Fruit fly (Drosophila melanogaster) whole organism, embryonic: ENCODE measurements around the gene CG34180.
A peak's percentile ranks its signal among the peaks of the same experiment; 100 is the strongest.

ENCODE experiments used
- ATbp ChIP-seq: fragments of 200-800 bp; sonication (Bioruptor generic); optimal IDR thresholded peaks from 2 replicates; lab custom pipeline; 2017; ENCODE audit warnings: missing biosample characterization, mild to moderate bottlenecking, missing genetic modification characterization, missing genetic modification reagents
- Abd-B ChIP-seq: fragments of 200-800 bp; sonication (Bioruptor generic); optimal IDR thresholded peaks from 2 replicates; lab custom pipeline; 2018; ENCODE audit warnings: missing biosample characterization, mild to moderate bottlenecking, missing genetic modification characterization, moderate library complexity
- Antp ChIP-seq: fragments of 200-800 bp; sonication (Bioruptor generic); optimal IDR thresholded peaks from 3 replicates; lab custom pipeline; 2016; ENCODE audit warnings: missing biosample characterization, missing genetic modification characterization
- CG1024 ChIP-seq: fragments of 200-800 bp; sonication (Bioruptor generic); IDR thresholded peaks from 2 replicates; pipeline ENCODE4 v1.3.6; 2022; ENCODE audit warnings: missing biosample characterization, missing genetic modification characterization
- CG10543 ChIP-seq: fragments of 200-800 bp; sonication (Bioruptor generic); optimal IDR thresholded peaks from 3 replicates; lab custom pipeline; 2017; ENCODE audit warnings: missing biosample characterization, mild to moderate bottlenecking, missing genetic modification characterization, moderate library complexity
- CG10959 ChIP-seq: fragments of 200-800 bp; sonication (Bioruptor generic); IDR thresholded peaks from 2 replicates; pipeline ENCODE4 v1.3.6; 2022; ENCODE audit warnings: missing biosample characterization, missing genetic modification characterization
- CG11723 ChIP-seq: fragments of 200-800 bp; sonication (Bioruptor generic); optimal IDR thresholded peaks from 2 replicates; lab custom pipeline; 2017; ENCODE audit warnings: missing biosample characterization, mild to moderate bottlenecking, missing genetic modification characterization
- CG12391 ChIP-seq: fragments of 200-800 bp; sonication (Bioruptor generic); optimal IDR thresholded peaks from 3 replicates; lab custom pipeline; 2018; ENCODE audit warnings: missing biosample characterization, mild to moderate bottlenecking, missing genetic modification characterization, moderate library complexity
- CG14014 ChIP-seq: fragments of 200-800 bp; sonication (Bioruptor generic); IDR thresholded peaks from 2 replicates; pipeline ENCODE4 v1.3.6; 2022; ENCODE audit warnings: missing biosample characterization, missing genetic modification characterization
- CG15073 ChIP-seq: fragments of 200-800 bp; sonication (Bioruptor generic); optimal IDR thresholded peaks from 2 replicates; lab custom pipeline; 2016; ENCODE audit warnings: missing biosample characterization, missing genetic modification characterization
- CG15269 ChIP-seq: fragments of 200-800 bp; sonication (Bioruptor generic); optimal IDR thresholded peaks from 2 replicates; lab custom pipeline; 2018; ENCODE audit warnings: missing biosample characterization, mild to moderate bottlenecking, missing genetic modification characterization, moderate library complexity
- CG1529 ChIP-seq: fragments of 200-800 bp; sonication (Bioruptor generic); optimal IDR thresholded peaks from 3 replicates; lab custom pipeline; 2018; ENCODE audit warnings: missing biosample characterization, missing genetic modification characterization
- CG1602 ChIP-seq: fragments of 200-800 bp; sonication (Bioruptor generic); optimal IDR thresholded peaks from 3 replicates; lab custom pipeline; 2016; ENCODE audit warnings: missing biosample characterization, missing genetic modification characterization
- CG16779 ChIP-seq: fragments of 200-800 bp; sonication (Bioruptor generic); IDR thresholded peaks from 2 replicates; pipeline ENCODE4 v1.3.6; 2022; ENCODE audit warnings: missing biosample characterization, missing genetic modification characterization
- CG16815 ChIP-seq: fragments of 200-800 bp; sonication (Bioruptor generic); optimal IDR thresholded peaks from 3 replicates; lab custom pipeline; 2017; ENCODE audit warnings: missing biosample characterization, mild to moderate bottlenecking, missing genetic modification characterization
- CG16863 ChIP-seq: fragments of 200-800 bp; sonication (Bioruptor generic); optimal IDR thresholded peaks from 3 replicates; lab custom pipeline; 2016; ENCODE audit warnings: missing biosample characterization, missing genetic modification characterization
- CG17328 ChIP-seq: fragments of 200-800 bp; sonication (Bioruptor generic); IDR thresholded peaks from 2 replicates; pipeline ENCODE4 v1.3.6; 2022; ENCODE audit warnings: missing biosample characterization, missing genetic modification characterization
- CG17359 ChIP-seq: fragments of 200-800 bp; sonication (Bioruptor generic); optimal IDR thresholded peaks from 3 replicates; lab custom pipeline; 2018; ENCODE audit warnings: missing biosample characterization, mild to moderate bottlenecking, missing genetic modification characterization, moderate library complexity
- CG2129 ChIP-seq: fragments of 200-800 bp; sonication (Bioruptor generic); IDR thresholded peaks from 2 replicates; pipeline ENCODE4 v1.3.6; 2022; ENCODE audit warnings: missing biosample characterization, missing genetic modification characterization; ENCODE audit not compliant: partially characterized antibody
- CG2202 ChIP-seq: fragments of 200-800 bp; sonication (Bioruptor generic); optimal IDR thresholded peaks from 2 replicates; lab custom pipeline; 2018; ENCODE audit warnings: missing biosample characterization, mild to moderate bottlenecking, missing genetic modification characterization
- CG34422 ChIP-seq: fragments of 200-800 bp; sonication (Bioruptor generic); IDR thresholded peaks from 3 replicates; pipeline ENCODE4 v1.3.6; 2022; ENCODE audit warnings: missing biosample characterization, missing genetic modification characterization
- CG6254 ChIP-seq: fragments of 200-800 bp; sonication (Bioruptor generic); optimal IDR thresholded peaks from 3 replicates; lab custom pipeline; 2017; ENCODE audit warnings: mild to moderate bottlenecking, missing biosample characterization, missing genetic modification reagents, missing genetic modification characterization
- CG7839 ChIP-seq: fragments of 200-800 bp; sonication (Bioruptor generic); optimal IDR thresholded peaks from 3 replicates; lab custom pipeline; 2018; ENCODE audit warnings: missing biosample characterization, mild to moderate bottlenecking, missing genetic modification characterization, moderate library complexity
- CG7987 ChIP-seq: fragments of 200-800 bp; sonication (Bioruptor generic); optimal IDR thresholded peaks from 2 replicates; lab custom pipeline; 2018; ENCODE audit warnings: missing biosample characterization, mild to moderate bottlenecking, missing genetic modification characterization, moderate library complexity
- CG8359 ChIP-seq: fragments of 200-800 bp; sonication (Bioruptor generic); optimal IDR thresholded peaks from 2 replicates; lab custom pipeline; 2017; ENCODE audit warnings: missing biosample characterization, mild to moderate bottlenecking, missing genetic modification characterization, borderline replicate concordance
- CG9437 ChIP-seq: fragments of 200-800 bp; sonication (Bioruptor generic); optimal IDR thresholded peaks from 2 replicates; lab custom pipeline; 2018; ENCODE audit warnings: missing biosample characterization, mild to moderate bottlenecking, missing genetic modification characterization
- CG9727 ChIP-seq: fragments of 200-800 bp; sonication (Bioruptor generic); optimal IDR thresholded peaks from 3 replicates; lab custom pipeline; 2017; ENCODE audit warnings: missing biosample characterization, mild to moderate bottlenecking, missing genetic modification characterization
- CoRest ChIP-seq: fragments of 200-800 bp; sonication (Bioruptor generic); optimal IDR thresholded peaks from 3 replicates; lab custom pipeline; 2018; ENCODE audit warnings: missing biosample characterization, mild to moderate bottlenecking, missing genetic modification characterization, moderate library complexity
- Dref ChIP-seq: fragments of 200-800 bp; sonication (Bioruptor generic); IDR thresholded peaks from 2 replicates; pipeline ENCODE4 v1.3.6; 2022; ENCODE audit warnings: missing biosample characterization, missing genetic modification characterization
- Drgx ChIP-seq: fragments of 200-800 bp; sonication (Bioruptor generic); IDR thresholded peaks from 2 replicates; pipeline ENCODE4 v1.3.6; 2022; ENCODE audit warnings: missing biosample characterization, missing genetic modification characterization
- ERR ChIP-seq: fragments of 200-800 bp; sonication (Bioruptor generic); optimal IDR thresholded peaks from 2 replicates; lab custom pipeline; 2016; ENCODE audit warnings: missing biosample characterization, missing genetic modification characterization
- Fer3 ChIP-seq: fragments of 200-800 bp; sonication (Bioruptor generic); optimal IDR thresholded peaks from 2 replicates; lab custom pipeline; 2018; ENCODE audit warnings: missing biosample characterization, mild to moderate bottlenecking, missing genetic modification characterization, moderate library complexity
- Hmr ChIP-seq: fragments of 200-800 bp; sonication (Bioruptor generic); optimal IDR thresholded peaks from 3 replicates; lab custom pipeline; 2017; ENCODE audit warnings: mild to moderate bottlenecking, missing biosample characterization, missing genetic modification reagents, missing genetic modification characterization
- NfI ChIP-seq: fragments of 200-800 bp; sonication (Bioruptor generic); optimal IDR thresholded peaks from 3 replicates; lab custom pipeline; 2018; ENCODE audit warnings: missing biosample characterization, mild to moderate bottlenecking, missing genetic modification characterization, moderate library complexity
- Scr ChIP-seq: fragments of 200-800 bp; sonication (Bioruptor generic); IDR thresholded peaks from 2 replicates; pipeline ENCODE4 v1.3.6; 2022; ENCODE audit warnings: missing biosample characterization, missing genetic modification characterization; ENCODE audit not compliant: partially characterized antibody
- YL-1 ChIP-seq: fragments of 200-800 bp; sonication (Bioruptor generic); optimal IDR thresholded peaks from 3 replicates; lab custom pipeline; 2017; ENCODE audit warnings: missing biosample characterization, mild to moderate bottlenecking, missing genetic modification characterization
- bbx ChIP-seq: fragments of 200-800 bp; sonication (Bioruptor generic); IDR thresholded peaks from 2 replicates; pipeline ENCODE4 v1.3.6; 2022; ENCODE audit warnings: missing biosample characterization, missing genetic modification characterization; ENCODE audit not compliant: partially characterized antibody
- fd3F ChIP-seq: fragments of 200-800 bp; sonication (Bioruptor generic); optimal IDR thresholded peaks from 2 replicates; lab custom pipeline; 2018; ENCODE audit warnings: missing biosample characterization, mild to moderate bottlenecking, missing genetic modification characterization, moderate library complexity
- gce ChIP-seq: fragments of 200-800 bp; sonication (Bioruptor generic); IDR thresholded peaks from 3 replicates; pipeline ENCODE4 v1.3.6; 2022; ENCODE audit warnings: missing biosample characterization, missing genetic modification characterization
- ham ChIP-seq: fragments of 200-800 bp; sonication (Bioruptor generic); IDR thresholded peaks from 2 replicates; pipeline ENCODE4 v1.3.6; 2022; ENCODE audit warnings: missing biosample characterization, missing genetic modification characterization
- otp ChIP-seq: fragments of 200-800 bp; sonication (Bioruptor generic); IDR thresholded peaks from 3 replicates; pipeline ENCODE4, ENCODE4 v1.3.6; 2022; ENCODE audit warnings: missing biosample characterization, missing genetic modification characterization
- peb ChIP-seq: fragments of 200-800 bp; sonication (Bioruptor generic); IDR thresholded peaks from 2 replicates; pipeline ENCODE4 v1.3.6; 2022; ENCODE audit warnings: missing biosample characterization, missing genetic modification characterization
- pfk ChIP-seq: fragments of 200-800 bp; sonication (Bioruptor generic); optimal IDR thresholded peaks from 2 replicates; lab custom pipeline; 2018; ENCODE audit warnings: missing biosample characterization, mild to moderate bottlenecking, missing genetic modification characterization, moderate library complexity
- pho ChIP-seq: fragments of 200-800 bp; sonication (Bioruptor generic); optimal IDR thresholded peaks from 2 replicates; lab custom pipeline; 2016; ENCODE audit warnings: missing biosample characterization, missing genetic modification characterization
- pita ChIP-seq: fragments of 200-800 bp; sonication (Bioruptor generic); optimal IDR thresholded peaks from 2 replicates; lab custom pipeline; 2017; ENCODE audit warnings: missing biosample characterization, mild to moderate bottlenecking, missing genetic modification characterization
- row ChIP-seq: fragments of 200-800 bp; sonication (Bioruptor generic); IDR thresholded peaks from 3 replicates; pipeline ENCODE4 v1.3.6; 2022; ENCODE audit warnings: missing biosample characterization, missing genetic modification characterization
- sim ChIP-seq: fragments of 200-800 bp; sonication (Bioruptor generic); IDR thresholded peaks from 2 replicates; pipeline ENCODE4 v1.3.6; 2022; ENCODE audit warnings: missing biosample characterization, missing genetic modification characterization
- sima ChIP-seq: fragments of 200-800 bp; sonication (Bioruptor generic); optimal IDR thresholded peaks from 2 replicates; lab custom pipeline; 2016; ENCODE audit warnings: missing biosample characterization, missing genetic modification characterization
- tna ChIP-seq: fragments of 200-800 bp; sonication (Bioruptor generic); IDR thresholded peaks from 2 replicates; pipeline ENCODE4 v1.3.6; 2022; ENCODE audit warnings: missing biosample characterization, missing genetic modification characterization; ENCODE audit not compliant: partially characterized antibody
- wek ChIP-seq: fragments of 200-800 bp; sonication (Bioruptor generic); optimal IDR thresholded peaks from 3 replicates; lab custom pipeline; 2018; ENCODE audit warnings: missing biosample characterization, mild to moderate bottlenecking, missing genetic modification characterization, moderate library complexity

CG34180 gene

dm6 chr2L:6070656-6071231 lies 10.4 kb downstream of the CG34180 start, which contains the start of the genes CG9154 and Kr-h2 (continued):
- TF ChIP-seq CG1602 (GFP tag; lab: Kevin White, UChicago) (no peak), ERR (GFP tag; lab: Kevin White, UChicago) (no peak), peb (GFP tag; lab: Robert Waterston, UW) (no peak), Fer3 (tag; lab: Kevin White, UChicago) (no peak), otp (GFP tag; lab: Robert Waterston, UW) (no peak), CG16779 (GFP tag; lab: Robert Waterston, UW) (no peak), pita (GFP tag; lab: Kevin White, UChicago) (no peak), sim (no peak), ham (GFP tag; lab: Robert Waterston, UW) (no peak), row (peak; percentile 71), Scr (GFP tag; lab: Robert Waterston, UW) (peak; percentile 61), pho (GFP tag; lab: Kevin White, UChicago) (no peak), CG10959 (GFP tag; lab: Robert Waterston, UW) (no peak), tna (peak; percentile 44; the same call in 1 of the 2 replicates), CG2129 (GFP tag; lab: Robert Waterston, UW) (peak; percentile 32; the same call in 1 of the 2 replicates), sima (GFP tag; lab: Kevin White, UChicago) (no peak), ATbp (no peak), CG1529 (no peak), CG16863 (GFP tag; lab: Kevin White, UChicago) (no peak), YL-1 (GFP tag; lab: Kevin White, UChicago) (peak; percentile 8), CG9437 (GFP tag; lab: Kevin White, UChicago) (peak; percentile 91), Antp (GFP tag; lab: Kevin White, UChicago) (peak; percentile 32), gce (no peak), CG8359 (GFP tag; lab: Kevin White, UChicago) (no peak), CG14014 (GFP tag; lab: Robert Waterston, UW) (0 out of 2 replicates have a peak, but pooled peaks have one; percentile 20), NfI (GFP tag; lab: Kevin White, UChicago) (peak; percentile 56), CG34422 (peak; percentile 11; the same call in 1 of the 3 replicates), CG10543 (peak; percentile 62), Drgx (GFP tag; lab: Robert Waterston, UW) (peak; percentile 39), CG7987 (no peak), CG11723 (GFP tag; lab: Kevin White, UChicago) (peak; percentile 14), fd3F (GFP tag; lab: Kevin White, UChicago) (no peak), CG12391 (tag; lab: Kevin White, UChicago) (peak; percentile 62), CG15269 (tag; lab: Kevin White, UChicago) (peak; percentile 33), CG15073 (GFP tag; lab: Kevin White, UChicago) (no peak), pfk (GFP tag; lab: Kevin White, UChicago) (no peak), CG6254 (GFP tag; lab: Kevin White, UChicago) (no peak), CoRest (peak; percentile 69), CG7839 (peak; percentile 47), Dref (GFP tag; lab: Robert Waterston, UW) (peak; percentile 96), CG2202 (tag; lab: Kevin White, UChicago) (no peak), CG9727 (GFP tag; lab: Kevin White, UChicago) (peak; percentile 39), Hmr (peak; percentile 58), CG17359 (tag; lab: Kevin White, UChicago) (no peak), Abd-B (GFP tag; lab: Kevin White, UChicago) (peak; percentile 37), bbx (GFP tag; lab: Robert Waterston, UW) (peak; percentile 63), wek (GFP tag; lab: Kevin White, UChicago) (peak; percentile 95), CG1024 (no peak), CG17328 (GFP tag; lab: Robert Waterston, UW) (no peak), CG16815 (GFP tag; lab: Kevin White, UChicago) (no peak)
